ENCODE assay signal across 4 worm cellular contexts in the genomic region with DNA sequence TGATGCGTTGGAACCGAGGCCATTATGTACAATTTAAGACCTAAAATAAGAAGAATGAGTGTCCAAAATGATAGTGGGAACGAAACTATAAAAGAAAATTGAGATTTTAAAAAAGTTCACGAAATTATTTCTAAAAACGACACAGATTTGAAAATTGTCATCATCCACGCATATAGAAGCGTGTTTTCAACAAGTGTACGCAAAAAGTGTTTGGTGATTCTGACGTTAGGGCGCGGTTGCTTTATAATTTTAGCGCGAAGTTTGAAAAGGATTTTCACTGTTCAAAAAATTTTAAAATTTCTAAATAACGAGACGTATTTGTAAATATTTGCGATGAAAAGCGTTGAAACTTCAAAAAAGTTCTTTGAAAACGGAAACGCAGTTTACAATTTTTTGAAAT.
A peak's percentile ranks its signal among the peaks of the same experiment; 100 is the strongest.
TF ChIP-seq lines count a peak whose summit lies in the region.

A gene (minus strand): TSS at position 40 of the 400 bp plus-strand sequence.

TF ChIP-seq in whole organism, L2 larva, 48 proteins besides CTCF, POLR2A, EP300 and RAD21 (continued from another document):
- TF ChIP-seq zag-1 (tag; optimal IDR thresholded peaks at IDR 0.05; lab: Kevin White, UChicago) (peak; percentile 100), nhr-12 (tag; optimal IDR thresholded peaks at IDR 0.05; lab: Kevin White, UChicago) (peak; percentile 84), unc-62 (GFP tag; optimal IDR thresholded peaks at IDR 0.05; lab: Kevin White, UChicago) (peak; percentile 98), fos-1 (tag; optimal IDR thresholded peaks at IDR 0.05; lab: Kevin White, UChicago) (peak; percentile 100), nhr-10 (tag; optimal IDR thresholded peaks at IDR 0.05; lab: Kevin White, UChicago) (peak; percentile 95), ceh-82 (tag; optimal IDR thresholded peaks at IDR 0.05; lab: Kevin White, UChicago) (peak; percentile 98), ceh-16 (tag; optimal IDR thresholded peaks at IDR 0.05; lab: Kevin White, UChicago) (peak; percentile 100), gmeb-1 (tag; optimal IDR thresholded peaks at IDR 0.05; lab: Kevin White, UChicago) (peak; percentile 100), unc-39 (tag; optimal IDR thresholded peaks at IDR 0.05; lab: Kevin White, UChicago) (peak; percentile 57), ztf-1 (GFP tag; conservative IDR thresholded peaks at IDR 0.05; lab: Robert Waterston, UW) (peak; percentile 99; the same call in 1 of the 2 replicates), ama-1 (optimal IDR thresholded peaks at IDR 0.05; lab: Kevin White, UChicago) (peak; percentile 97), peb-1 (tag; optimal IDR thresholded peaks at IDR 0.05; lab: Kevin White, UChicago) (peak; percentile 55), unc-55 (GFP tag; optimal IDR thresholded peaks at IDR 0.05; lab: Kevin White, UChicago) (peak; percentile 100), nhr-23 (tag; optimal IDR thresholded peaks at IDR 0.05; lab: Kevin White, UChicago) (peak; percentile 62), snpc-4 (tag; optimal IDR thresholded peaks at IDR 0.05; lab: Kevin White, UChicago) (peak; percentile 95), nhr-77 (tag; optimal IDR thresholded peaks at IDR 0.05; lab: Kevin White, UChicago) (peak; percentile 99), lin-39 (tag; optimal IDR thresholded peaks at IDR 0.05; lab: Kevin White, UChicago) (peak; percentile 99), elt-3 (tag; optimal IDR thresholded peaks at IDR 0.05; lab: Kevin White, UChicago) (no peak), skn-1 (tag; optimal IDR thresholded peaks at IDR 0.05; lab: Kevin White, UChicago) (peak; percentile 100), mdl-1 (tag; optimal IDR thresholded peaks at IDR 0.05; lab: Kevin White, UChicago) (peak; percentile 39 to 97), alr-1 (tag; optimal IDR thresholded peaks at IDR 0.05; lab: Kevin White, UChicago) (no peak), dmd-4 (tag; optimal IDR thresholded peaks at IDR 0.05; lab: Kevin White, UChicago) (peak; percentile 78), lin-11 (tag; optimal IDR thresholded peaks at IDR 0.05; lab: Kevin White, UChicago) (peak; percentile 98), nhr-21 (tag; optimal IDR thresholded peaks at IDR 0.05; lab: Kevin White, UChicago) (peak; percentile 100), nhr-129 (tag; optimal IDR thresholded peaks at IDR 0.05; lab: Kevin White, UChicago) (peak; percentile 99), egl-27 (tag; optimal IDR thresholded peaks at IDR 0.05; lab: Kevin White, UChicago) (peak; percentile 100), nhr-11 (tag; optimal IDR thresholded peaks at IDR 0.05; lab: Kevin White, UChicago) (peak; percentile 98), ZK546.5 (tag; optimal IDR thresholded peaks at IDR 0.05; lab: Kevin White, UChicago) (peak; percentile 93)

TF ChIP-seq in whole organism, L4 larva, 104 proteins besides CTCF, POLR2A, EP300 and RAD21 (continued from another document and continues in another):
- TF ChIP-seq ceh-82 (tag; optimal IDR thresholded peaks at IDR 0.05; lab: Kevin White, UChicago): peak; percentile 74
- peak; percentile 91 for TF ChIP-seq nhr-76 (tag; optimal IDR thresholded peaks at IDR 0.05; lab: Kevin White, UChicago)
- peak; percentile 100 for TF ChIP-seq ceh-20 (GFP tag; IDR thresholded peaks at IDR 0.05; lab: Robert Waterston, UW)
- peak; percentile 99 for TF ChIP-seq nhr-28 (tag; optimal IDR thresholded peaks at IDR 0.05; lab: Kevin White, UChicago)
- peak; percentile 54; the same call in 1 of the 2 replicates for TF ChIP-seq F26F4.8 (GFP tag; conservative IDR thresholded peaks at IDR 0.05; lab: Robert Waterston, UW)
- TF ChIP-seq nhr-48 (tag; optimal IDR thresholded peaks at IDR 0.05; lab: Kevin White, UChicago): peak; percentile 97
- peak; percentile 94 for TF ChIP-seq snpc-1.2 (GFP tag; IDR thresholded peaks at IDR 0.05; lab: Robert Waterston, UW)
- peak; percentile 98 for TF ChIP-seq nhr-102 (tag; optimal IDR thresholded peaks at IDR 0.05; lab: Kevin White, UChicago)
- TF ChIP-seq nhr-11 (tag; optimal IDR thresholded peaks at IDR 0.05; lab: Kevin White, UChicago): peak; percentile 100
- TF ChIP-seq nhr-237 (tag; optimal IDR thresholded peaks at IDR 0.05; lab: Kevin White, UChicago): peak; percentile 89
- peak; percentile 95 for TF ChIP-seq F44E2.7 (GFP tag; IDR thresholded peaks at IDR 0.05; lab: Robert Waterston, UW)
- TF ChIP-seq mdl-1 (tag; optimal IDR thresholded peaks at IDR 0.05; lab: Kevin White, UChicago): peak; percentile 73 to 98
- peak; percentile 92; the same call in 1 of the 2 replicates for TF ChIP-seq daf-8 (GFP tag; IDR thresholded peaks at IDR 0.05; lab: Robert Waterston, UW)
- TF ChIP-seq ztf-11 (tag; optimal IDR thresholded peaks at IDR 0.05; lab: Kevin White, UChicago): peak; percentile 58
- TF ChIP-seq nhr-10 (tag; optimal IDR thresholded peaks at IDR 0.05; lab: Kevin White, UChicago): peak; percentile 98
- TF ChIP-seq ztf-7 (tag; optimal IDR thresholded peaks at IDR 0.05; lab: Kevin White, UChicago): peak; percentile 96
- peak; percentile 95 for TF ChIP-seq egl-43 (GFP tag; IDR thresholded peaks at IDR 0.05; lab: Robert Waterston, UW)
- peak; percentile 97 for TF ChIP-seq nhr-41 (GFP tag; IDR thresholded peaks at IDR 0.05; lab: Robert Waterston, UW)
- TF ChIP-seq zip-2 (tag; optimal IDR thresholded peaks at IDR 0.05; lab: Kevin White, UChicago): peak; percentile 95
- peak; percentile 19 to 100 for TF ChIP-seq unc-62 (GFP tag; optimal IDR thresholded peaks at IDR 0.05 in 1 of 2; lab: Kevin White, UChicago)
- no peak for TF ChIP-seq unc-62 (tag; optimal IDR thresholded peaks at IDR 0.05; lab: Kevin White, UChicago)
- peak; percentile 97 for TF ChIP-seq F49E8.2 (tag; optimal IDR thresholded peaks at IDR 0.05; lab: Kevin White, UChicago; ENCODE audit: borderline replicate concordance)
- peak; percentile 98 for TF ChIP-seq nhr-25 (tag; optimal IDR thresholded peaks at IDR 0.05; lab: Kevin White, UChicago; ENCODE audit: borderline replicate concordance, insufficient read depth)
- TF ChIP-seq Y75B8A.6 (GFP tag; IDR thresholded peaks at IDR 0.05; lab: Robert Waterston, UW): peak; percentile 99
- TF ChIP-seq gei-8 (GFP tag; optimal IDR thresholded peaks at IDR 0.05; lab: Kevin White, UChicago): peak; percentile 96
- TF ChIP-seq lim-7 (GFP tag; IDR thresholded peaks at IDR 0.05; lab: Robert Waterston, UW): peak; percentile 83
- peak; percentile 89 to 97 for TF ChIP-seq hif-1 (tag; optimal IDR thresholded peaks at IDR 0.05; lab: Kevin White, UChicago)
- peak; percentile 99 for TF ChIP-seq vab-7 (GFP tag; IDR thresholded peaks at IDR 0.05; lab: Robert Waterston, UW)
- TF ChIP-seq dmd-9 (GFP tag; IDR thresholded peaks at IDR 0.05; lab: Robert Waterston, UW): peak; percentile 98
- TF ChIP-seq madf-5 (GFP tag; IDR thresholded peaks at IDR 0.05; lab: Robert Waterston, UW): peak; percentile 88 to 94; a peak in 3 of 4 replicates
- TF ChIP-seq tag-97 (GFP tag; IDR thresholded peaks at IDR 0.05; lab: Robert Waterston, UW): 0 out of 2 replicates have a peak, but pooled peaks have one; percentile 73
- peak; percentile 98 for TF ChIP-seq unc-130 (GFP tag; optimal IDR thresholded peaks at IDR 0.05; lab: Kevin White, UChicago)

TF ChIP-seq in whole organism, late embryonic, 69 proteins besides CTCF, POLR2A, EP300 and RAD21 (continued from another document and continues in another):
- TF ChIP-seq ets-4 (tag; optimal IDR thresholded peaks at IDR 0.05; lab: Kevin White, UChicago): peak; percentile 95
- peak; percentile 100 for TF ChIP-seq unc-42 (tag; optimal IDR thresholded peaks at IDR 0.05; lab: Kevin White, UChicago)
- peak; percentile 98 for TF ChIP-seq ceh-31 (tag; optimal IDR thresholded peaks at IDR 0.05; lab: Kevin White, UChicago)
- TF ChIP-seq elt-4 (tag; optimal IDR thresholded peaks at IDR 0.05; lab: Kevin White, UChicago): no peak
- TF ChIP-seq hlh-13 (GFP tag; optimal IDR thresholded peaks at IDR 0.05; lab: Kevin White, UChicago): peak; percentile 24
- peak; percentile 77 for TF ChIP-seq pqm-1 (tag; optimal IDR thresholded peaks at IDR 0.05; lab: Kevin White, UChicago)
- peak; percentile 93 for TF ChIP-seq pag-3 (tag; optimal IDR thresholded peaks at IDR 0.05; lab: Kevin White, UChicago; ENCODE audit: borderline replicate concordance)
- TF ChIP-seq sox-2 (GFP tag; IDR thresholded peaks at IDR 0.05; lab: Robert Waterston, UW): peak; percentile 86
- no peak for TF ChIP-seq nhr-232 (tag; optimal IDR thresholded peaks at IDR 0.05; lab: Kevin White, UChicago)
- TF ChIP-seq lim-6 (tag; optimal IDR thresholded peaks at IDR 0.05; lab: Kevin White, UChicago): peak; percentile 89
- TF ChIP-seq dve-1 (tag; optimal IDR thresholded peaks at IDR 0.05; lab: Kevin White, UChicago): peak; percentile 99
- peak; percentile 99 for TF ChIP-seq tbx-2 (tag; optimal IDR thresholded peaks at IDR 0.05; lab: Kevin White, UChicago)
- TF ChIP-seq pha-2 (tag; optimal IDR thresholded peaks at IDR 0.05; lab: Kevin White, UChicago): peak; percentile 82
- TF ChIP-seq ama-1 (optimal IDR thresholded peaks at IDR 0.05; lab: Kevin White, UChicago): no peak
- TF ChIP-seq sdc-2 (tag; optimal IDR thresholded peaks at IDR 0.05; lab: Kevin White, UChicago): peak; percentile 79
- TF ChIP-seq ceh-22 (tag; optimal IDR thresholded peaks at IDR 0.05; lab: Kevin White, UChicago): no peak
- TF ChIP-seq madf-2 (tag; optimal IDR thresholded peaks at IDR 0.05; lab: Kevin White, UChicago): peak; percentile 81
- TF ChIP-seq ceh-18 (tag; optimal IDR thresholded peaks at IDR 0.05; lab: Kevin White, UChicago): peak; percentile 100
- peak; percentile 91 for TF ChIP-seq ztf-16 (tag; optimal IDR thresholded peaks at IDR 0.05; lab: Kevin White, UChicago)
- TF ChIP-seq ref-2 (tag; optimal IDR thresholded peaks at IDR 0.05; lab: Kevin White, UChicago): peak; percentile 99
- TF ChIP-seq ceh-45 (GFP tag; IDR thresholded peaks at IDR 0.05; lab: Robert Waterston, UW): peak; percentile 68; the same call in 1 of the 2 replicates
- TF ChIP-seq hlh-6 (tag; optimal IDR thresholded peaks at IDR 0.05; lab: Kevin White, UChicago): peak; percentile 35
- peak; percentile 20 for TF ChIP-seq npax-4 (tag; optimal IDR thresholded peaks at IDR 0.05; lab: Kevin White, UChicago)
- TF ChIP-seq nhr-11 (tag; optimal IDR thresholded peaks at IDR 0.05; lab: Kevin White, UChicago): peak; percentile 100
- peak; percentile 84 for TF ChIP-seq ceh-19 (GFP tag; optimal IDR thresholded peaks at IDR 0.05; lab: Kevin White, UChicago)
- no peak for TF ChIP-seq ceh-9 (tag; optimal IDR thresholded peaks at IDR 0.05; lab: Kevin White, UChicago)
- TF ChIP-seq ceh-2 (tag; optimal IDR thresholded peaks at IDR 0.05; lab: Kevin White, UChicago): peak; percentile 74
- TF ChIP-seq sox-4 (tag; optimal IDR thresholded peaks at IDR 0.05; lab: Kevin White, UChicago): peak; percentile 68
- peak; percentile 81 for TF ChIP-seq ceh-48 (tag; optimal IDR thresholded peaks at IDR 0.05; lab: Kevin White, UChicago)
- TF ChIP-seq C08G9.2 (tag; optimal IDR thresholded peaks at IDR 0.05; lab: Kevin White, UChicago): peak; percentile 84
- TF ChIP-seq unc-3 (GFP tag; conservative IDR thresholded peaks at IDR 0.05; lab: Robert Waterston, UW): peak; percentile 76
- TF ChIP-seq unc-3 (tag; optimal IDR thresholded peaks at IDR 0.05; lab: Kevin White, UChicago): peak; percentile 92
- peak; percentile 70 for TF ChIP-seq lin-11 (tag; optimal IDR thresholded peaks at IDR 0.05; lab: Kevin White, UChicago)
- peak; percentile 68 for TF ChIP-seq ceh-6 (GFP tag; optimal IDR thresholded peaks at IDR 0.05; lab: Kevin White, UChicago)
- peak; percentile 51 for TF ChIP-seq che-1 (tag; optimal IDR thresholded peaks at IDR 0.05; lab: Kevin White, UChicago)
- peak; percentile 98 for TF ChIP-seq rnt-1 (tag; optimal IDR thresholded peaks at IDR 0.05; lab: Kevin White, UChicago)

TF ChIP-seq in whole organism, mixed stage, embryonic, 35 proteins besides CTCF, POLR2A, EP300 and RAD21 (continued from another document):
- TF ChIP-seq ceh-39 (tag; optimal IDR thresholded peaks at IDR 0.05; lab: Kevin White, UChicago) (peak; percentile 99), ces-1 (GFP tag; optimal IDR thresholded peaks at IDR 0.05; lab: Kevin White, UChicago) (peak; percentile 98), sem-2 (GFP tag; optimal IDR thresholded peaks at IDR 0.05; lab: Kevin White, UChicago) (peak; percentile 30), mab-5 (tag; optimal IDR thresholded peaks at IDR 0.05; lab: Kevin White, UChicago) (peak; percentile 84), elt-1 (tag; optimal IDR thresholded peaks at IDR 0.05; lab: Kevin White, UChicago; ENCODE audit: borderline replicate concordance, insufficient read depth) (peak; percentile 68), nhr-28 (tag; optimal IDR thresholded peaks at IDR 0.05; lab: Kevin White, UChicago) (peak; percentile 87), blmp-1 (tag; optimal IDR thresholded peaks at IDR 0.05; lab: Kevin White, UChicago) (peak; percentile 79), bed-3 (GFP tag; optimal IDR thresholded peaks at IDR 0.05; lab: Kevin White, UChicago) (peak; percentile 63)
